Fruit fly (Drosophila melanogaster) whole organism, embryonic: ENCODE measurements around the gene Usp5.
A peak's percentile ranks its signal among the peaks of the same experiment; 100 is the strongest.

Source experiments
- Ada2b ChIP-seq: fragments of 200-800 bp; sonication (Bioruptor generic); IDR thresholded peaks from 2 replicates; pipeline ENCODE4 v1.3.6; 2022; ENCODE audit warnings: missing biosample characterization, missing genetic modification characterization
- Aef1 ChIP-seq: fragments of 200-800 bp; sonication (Bioruptor generic); IDR thresholded peaks from 3 replicates; pipeline ENCODE4 v1.3.6; 2022; ENCODE audit warnings: missing biosample characterization, missing genetic modification characterization
- B-H1 ChIP-seq: fragments of 200-800 bp; sonication (Bioruptor generic); IDR thresholded peaks from 3 replicates; pipeline ENCODE4 v1.3.6; 2022; ENCODE audit warnings: missing biosample characterization, missing genetic modification characterization
- CG10267 ChIP-seq: fragments of 200-800 bp; sonication (Bioruptor generic); optimal IDR thresholded peaks from 2 replicates; lab custom pipeline; 2018; ENCODE audit warnings: missing biosample characterization, mild to moderate bottlenecking, missing genetic modification characterization, moderate library complexity
- CG11247 ChIP-seq: fragments of 200-800 bp; sonication (Bioruptor generic); IDR thresholded peaks from 2 replicates; pipeline ENCODE4 v1.3.6; 2022; ENCODE audit warnings: missing biosample characterization, missing genetic modification characterization
- CG11696 ChIP-seq: fragments of 200-800 bp; sonication (Bioruptor generic); IDR thresholded peaks from 2 replicates; pipeline ENCODE4 v1.3.6; 2022; ENCODE audit warnings: missing biosample characterization, missing genetic modification characterization
- CG12391 ChIP-seq: fragments of 200-800 bp; sonication (Bioruptor generic); optimal IDR thresholded peaks from 3 replicates; lab custom pipeline; 2018; ENCODE audit warnings: missing biosample characterization, mild to moderate bottlenecking, missing genetic modification characterization, moderate library complexity
- CG13296 ChIP-seq: fragments of 200-800 bp; sonication (Bioruptor generic); optimal IDR thresholded peaks from 3 replicates; lab custom pipeline; 2018; ENCODE audit warnings: missing biosample characterization, mild to moderate bottlenecking, missing genetic modification characterization
- CG15269 ChIP-seq: fragments of 200-800 bp; sonication (Bioruptor generic); optimal IDR thresholded peaks from 2 replicates; lab custom pipeline; 2018; ENCODE audit warnings: missing biosample characterization, mild to moderate bottlenecking, missing genetic modification characterization, moderate library complexity
- CG1602 ChIP-seq: fragments of 200-800 bp; sonication (Bioruptor generic); optimal IDR thresholded peaks from 3 replicates; lab custom pipeline; 2016; ENCODE audit warnings: missing biosample characterization, missing genetic modification characterization
- CG1603 ChIP-seq: fragments of 200-800 bp; sonication (Bioruptor generic); optimal IDR thresholded peaks from 2 replicates; lab custom pipeline; 2019; ENCODE audit warnings: missing biosample characterization, mild to moderate bottlenecking, missing genetic modification characterization, moderate library complexity
- CG1832 ChIP-seq: fragments of 200-800 bp; sonication (Bioruptor generic); optimal IDR thresholded peaks from 2 replicates; lab custom pipeline; 2017; ENCODE audit warnings: missing biosample characterization, mild to moderate bottlenecking, missing genetic modification characterization, inconsistent platforms
- CG2199 ChIP-seq: fragments of 200-800 bp; sonication (Bioruptor generic); IDR thresholded peaks from 3 replicates; pipeline ENCODE4 v1.3.6; 2022; ENCODE audit warnings: missing biosample characterization, missing genetic modification characterization
- CG2202 ChIP-seq: fragments of 200-800 bp; sonication (Bioruptor generic); optimal IDR thresholded peaks from 2 replicates; lab custom pipeline; 2018; ENCODE audit warnings: missing biosample characterization, mild to moderate bottlenecking, missing genetic modification characterization
- CG2712 ChIP-seq: fragments of 200-800 bp; optimal IDR thresholded peaks from 3 replicates; lab custom pipeline; 2019; ENCODE audit warnings: missing biosample characterization, mild to moderate bottlenecking, missing genetic modification characterization, moderate library complexity
- CG30403 ChIP-seq: fragments of 200-800 bp; sonication (Bioruptor generic); optimal IDR thresholded peaks from 3 replicates; lab custom pipeline; 2016; ENCODE audit warnings: missing biosample characterization, missing genetic modification characterization
- CG32767 ChIP-seq: fragments of 200-800 bp; sonication (Bioruptor generic); IDR thresholded peaks from 2 replicates; pipeline ENCODE4 v1.3.6; 2022; ENCODE audit warnings: missing biosample characterization, missing genetic modification characterization
- CG5245 ChIP-seq: fragments of 200-800 bp; sonication (Bioruptor generic); optimal IDR thresholded peaks from 3 replicates; lab custom pipeline; 2016; ENCODE audit warnings: missing biosample characterization, missing genetic modification characterization
- CG6854 ChIP-seq: fragments of 200-800 bp; sonication (Bioruptor generic); optimal IDR thresholded peaks from 3 replicates; lab custom pipeline; 2017; ENCODE audit warnings: missing biosample characterization, mild to moderate bottlenecking, missing genetic modification characterization
- CG7357 ChIP-seq: fragments of 200-800 bp; sonication (Bioruptor generic); IDR thresholded peaks from 3 replicates; pipeline ENCODE4 v1.3.6; 2022; ENCODE audit warnings: missing biosample characterization, missing genetic modification characterization
- CG7786 ChIP-seq: fragments of 200-800 bp; sonication (Bioruptor generic); optimal IDR thresholded peaks from 2 replicates; lab custom pipeline; 2016; ENCODE audit warnings: missing biosample characterization, missing genetic modification characterization
- CG8924 ChIP-seq: fragments of 200-800 bp; optimal IDR thresholded peaks from 3 replicates; lab custom pipeline; 2019; ENCODE audit warnings: missing biosample characterization, mild to moderate bottlenecking, missing genetic modification characterization, moderate library complexity
- CG9932 ChIP-seq: fragments of 200-800 bp; sonication (Bioruptor generic); IDR thresholded peaks from 2 replicates; pipeline ENCODE4 v1.3.6; 2022; ENCODE audit warnings: missing biosample characterization, missing genetic modification characterization
- D ChIP-seq, 2 experiments: fragments of 200-800 bp in 1 of 2; fragments of >200 bp in 1 of 2; sonication (Bioruptor generic) in 1 of 2; optimal IDR thresholded peaks; 2 replicates in 1 of 2; 3 replicates in 1 of 2; lab custom pipeline; 2017; ENCODE audit warnings: mild to moderate bottlenecking in 1 of 2, missing biosample characterization in 1 of 2, missing genetic modification characterization in 1 of 2, missing genetic modification reagents in 1 of 2
- Dip3 ChIP-seq: fragments of 200-800 bp; sonication (Bioruptor generic); optimal IDR thresholded peaks from 3 replicates; lab custom pipeline; 2016; ENCODE audit warnings: missing biosample characterization, missing genetic modification characterization
- ERR ChIP-seq: fragments of 200-800 bp; sonication (Bioruptor generic); optimal IDR thresholded peaks from 2 replicates; lab custom pipeline; 2016; ENCODE audit warnings: missing biosample characterization, missing genetic modification characterization
- Ets65A ChIP-seq: fragments of 200-800 bp; sonication (Bioruptor generic); peaks from one replicate; lab custom pipeline; 2016; ENCODE audit warnings: missing biosample characterization, missing genetic modification characterization
- GATAe ChIP-seq: fragments of 200-800 bp; sonication (Bioruptor generic); conservative IDR thresholded peaks from 2 replicates; pipeline ENCODE4 v1.3.6; 2022; ENCODE audit warnings: missing biosample characterization, missing genetic modification characterization
- HHEX ChIP-seq: fragments of 200-800 bp; sonication (Bioruptor generic); optimal IDR thresholded peaks from 3 replicates; lab custom pipeline; 2017; ENCODE audit warnings: missing biosample characterization, mild to moderate bottlenecking, missing genetic modification characterization, missing genetic modification reagents
- HLH4C ChIP-seq: fragments of 200-800 bp; sonication (Bioruptor generic); IDR thresholded peaks from 3 replicates; pipeline ENCODE4 v1.3.6; 2022; ENCODE audit warnings: missing biosample characterization, missing genetic modification characterization; ENCODE audit not compliant: partially characterized antibody
- Hr51 ChIP-seq, 2 experiments: fragments of 200-800 bp; sonication (Bioruptor generic); optimal IDR thresholded peaks; 2 replicates in 1 of 2; 3 replicates in 1 of 2; lab custom pipeline; 2016 to 2018; ENCODE audit warnings: missing biosample characterization in 2 of 2, missing genetic modification characterization in 2 of 2, mild to moderate bottlenecking in 1 of 2, moderate library complexity in 1 of 2
- Lim3 ChIP-seq: fragments of 200-800 bp; sonication (Bioruptor generic); IDR thresholded peaks from 2 replicates; pipeline ENCODE4 v1.3.6; 2022; ENCODE audit warnings: missing biosample characterization, missing genetic modification characterization
- MESR4 ChIP-seq: fragments of 200-800 bp; sonication (Bioruptor generic); optimal IDR thresholded peaks from 2 replicates; lab custom pipeline; 2018; ENCODE audit warnings: missing biosample characterization, mild to moderate bottlenecking, missing genetic modification characterization, moderate library complexity
- NFAT ChIP-seq: fragments of 200-800 bp; sonication (Bioruptor generic); IDR thresholded peaks from 2 replicates; pipeline ENCODE4 v1.3.6; 2022; ENCODE audit warnings: missing biosample characterization, missing genetic modification characterization
- Taf1 ChIP-seq: fragments of 200-800 bp; sonication (Bioruptor generic); IDR thresholded peaks from 2 replicates; pipeline ENCODE4 v1.3.6; 2022; ENCODE audit warnings: missing biosample characterization, missing genetic modification characterization
- cad ChIP-seq: fragments of >200 bp; optimal IDR thresholded peaks from 2 replicates; lab custom pipeline; 2017; ENCODE audit warnings: missing biosample characterization, missing genetic modification characterization
- cas ChIP-seq: fragments of 200-800 bp; sonication (Bioruptor generic); IDR thresholded peaks from 2 replicates; pipeline ENCODE4 v1.3.6; 2022; ENCODE audit warnings: missing biosample characterization, missing genetic modification characterization
- croc ChIP-seq: fragments of 200-800 bp; sonication (Bioruptor generic); conservative IDR thresholded peaks from 3 replicates; pipeline ENCODE4 v1.3.6; 2022; ENCODE audit warnings: missing biosample characterization, missing genetic modification characterization
- grn ChIP-seq: fragments of 200-800 bp; sonication (Bioruptor generic); optimal IDR thresholded peaks from 3 replicates; lab custom pipeline; 2017; ENCODE audit warnings: missing biosample characterization, missing genetic modification characterization
- ind ChIP-seq: fragments of 200-800 bp; sonication (Bioruptor generic); optimal IDR thresholded peaks from 3 replicates; lab custom pipeline; 2016; ENCODE audit warnings: missing biosample characterization, missing genetic modification characterization
- mirr ChIP-seq: fragments of 200-800 bp; sonication (Bioruptor generic); optimal IDR thresholded peaks from 3 replicates; lab custom pipeline; 2018; ENCODE audit warnings: missing biosample characterization, mild to moderate bottlenecking, missing genetic modification characterization
- otp ChIP-seq: fragments of 200-800 bp; sonication (Bioruptor generic); IDR thresholded peaks from 3 replicates; pipeline ENCODE4, ENCODE4 v1.3.6; 2022; ENCODE audit warnings: missing biosample characterization, missing genetic modification characterization
- salm ChIP-seq: fragments of 200-800 bp; sonication (Bioruptor generic); optimal IDR thresholded peaks from 2 replicates; lab custom pipeline; 2018; ENCODE audit warnings: missing biosample characterization, mild to moderate bottlenecking, missing genetic modification characterization
- sima ChIP-seq: fragments of 200-800 bp; sonication (Bioruptor generic); optimal IDR thresholded peaks from 2 replicates; lab custom pipeline; 2016; ENCODE audit warnings: missing biosample characterization, missing genetic modification characterization
- sisA ChIP-seq: fragments of 200-800 bp; sonication (Bioruptor generic); IDR thresholded peaks from 2 replicates; pipeline ENCODE4 v1.3.6; 2022; ENCODE audit warnings: missing biosample characterization, missing genetic modification characterization
- sr ChIP-seq: fragments of 200-800 bp; sonication (Bioruptor generic); IDR thresholded peaks from 3 replicates; pipeline ENCODE4 v1.3.6; 2022; ENCODE audit warnings: missing biosample characterization, missing genetic modification characterization
- tap ChIP-seq: fragments of 200-800 bp; optimal IDR thresholded peaks from 3 replicates; lab custom pipeline; 2019; ENCODE audit warnings: missing biosample characterization, mild to moderate bottlenecking, missing genetic modification characterization, moderate library complexity
- tup ChIP-seq: fragments of 200-800 bp; sonication (Bioruptor generic); optimal IDR thresholded peaks from 2 replicates; lab custom pipeline; 2016; ENCODE audit warnings: missing biosample characterization, mild to moderate bottlenecking, missing genetic modification characterization, moderate library complexity
- vfl ChIP-seq: fragments of 200-800 bp; sonication (Bioruptor generic); optimal IDR thresholded peaks from 2 replicates; lab custom pipeline; 2016; ENCODE audit warnings: missing biosample characterization, missing genetic modification characterization
- zen ChIP-seq: fragments of 200-800 bp; sonication (Bioruptor generic); optimal IDR thresholded peaks from 3 replicates; lab custom pipeline; 2018; ENCODE audit warnings: missing biosample characterization, mild to moderate bottlenecking, missing genetic modification characterization, moderate library complexity

Usp5 gene

DNA sequence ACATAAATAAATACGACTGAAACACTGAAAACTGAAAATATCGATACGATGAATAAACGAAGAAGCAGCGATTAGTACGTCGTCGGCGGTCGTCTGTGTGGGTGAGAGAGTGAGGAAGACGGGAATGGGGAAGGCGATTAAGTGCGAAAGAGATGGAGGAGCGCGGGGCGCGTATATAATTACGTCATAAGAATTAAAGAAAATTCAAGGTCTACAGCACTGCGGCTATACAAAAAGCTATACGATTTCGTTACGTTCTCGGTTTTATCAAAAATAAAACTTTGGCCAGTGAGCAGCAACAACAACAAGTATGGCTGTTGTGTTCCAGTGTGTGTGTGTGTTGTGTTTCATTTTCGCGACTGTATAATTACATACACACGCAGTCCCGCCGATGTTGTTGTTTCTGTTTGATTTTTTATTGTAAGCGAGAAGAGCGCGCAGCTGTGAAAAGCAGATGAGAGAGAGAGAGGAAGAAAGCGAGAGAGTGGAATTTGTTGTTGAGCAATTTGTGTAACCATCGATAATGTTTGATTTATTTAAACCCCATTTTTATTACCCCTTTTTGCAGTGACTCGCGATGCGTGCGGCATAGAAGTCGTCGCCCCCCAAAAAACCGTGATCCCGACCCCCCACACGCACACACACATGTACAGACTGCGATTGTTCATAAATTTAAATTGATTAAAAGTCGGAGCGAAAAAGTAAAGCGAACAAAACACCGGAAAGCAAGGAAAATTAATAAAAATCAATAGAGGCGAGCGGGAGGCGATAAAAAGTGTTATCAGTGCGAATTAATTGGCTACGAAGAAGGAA, 1.1 kb upstream of the Usp5 start (continued):
- no peak for TF ChIP-seq CG15269
- no peak for TF ChIP-seq CG7357 (GFP tag; lab: Robert Waterston, UW)
- TF ChIP-seq ERR (GFP tag; lab: Kevin White, UChicago): no peak
- TF ChIP-seq mirr (GFP tag; lab: Kevin White, UChicago): peak; percentile 65
- no peak for TF ChIP-seq Ets65A (GFP tag; lab: Kevin White, UChicago)
- TF ChIP-seq CG11247 (GFP tag; lab: Robert Waterston, UW): no peak
- no peak for TF ChIP-seq CG1603 (tag; lab: Kevin White, UChicago)
- TF ChIP-seq CG6854 (GFP tag; lab: Kevin White, UChicago): peak; percentile 45
- TF ChIP-seq sr: peak; percentile 86
- no peak for TF ChIP-seq vfl (GFP tag; lab: Kevin White, UChicago)
- TF ChIP-seq sima (GFP tag; lab: Kevin White, UChicago): no peak
- TF ChIP-seq CG1602: no peak
- TF ChIP-seq CG30403 (GFP tag; lab: Kevin White, UChicago): no peak
- TF ChIP-seq CG7786 (GFP tag; lab: Kevin White, UChicago): no peak
- no peak for TF ChIP-seq CG5245 (GFP tag; lab: Kevin White, UChicago)
- TF ChIP-seq CG32767 (GFP tag; lab: Robert Waterston, UW): no peak
- peak; percentile 74; the same call in 2 of the 3 replicates for TF ChIP-seq CG2199 (GFP tag; lab: Robert Waterston, UW)
- no peak for TF ChIP-seq sisA
- TF ChIP-seq B-H1: no peak
- peak; percentile 28 for TF ChIP-seq zen (tag; lab: Kevin White, UChicago)
- TF ChIP-seq ind: no peak
- no peak for TF ChIP-seq tap (tag; lab: Kevin White, UChicago)
- no peak for TF ChIP-seq NFAT (GFP tag; lab: Robert Waterston, UW)
- no peak for TF ChIP-seq CG12391
- TF ChIP-seq Dip3 (GFP tag; lab: Kevin White, UChicago): no peak
- no peak for TF ChIP-seq Hr51 (GFP tag; optimal IDR thresholded peaks at IDR 0.05; lab: Kevin White, UChicago)
- TF ChIP-seq CG2712: no peak
- TF ChIP-seq CG10267 (tag; lab: Kevin White, UChicago): no peak
- TF ChIP-seq CG8924 (tag; lab: Kevin White, UChicago): peak; percentile 16
- TF ChIP-seq cad: no peak
- TF ChIP-seq Lim3 (GFP tag; lab: Robert Waterston, UW): no peak
- TF ChIP-seq CG1832 (GFP tag; lab: Kevin White, UChicago): peak; percentile 82
- no peak for TF ChIP-seq D (optimal IDR thresholded peaks at IDR 0.05; lab: Kevin White, UChicago)
- TF ChIP-seq D (GFP tag; optimal IDR thresholded peaks at IDR 0.05; lab: Kevin White, UChicago): no peak
- peak; percentile 13; the same call in 1 of the 2 replicates for TF ChIP-seq CG9932 (GFP tag; lab: Robert Waterston, UW)
- no peak for TF ChIP-seq tup (GFP tag; lab: Kevin White, UChicago)
- TF ChIP-seq HHEX: peak; percentile 16
- no peak for TF ChIP-seq salm (tag; lab: Kevin White, UChicago)
- no peak for TF ChIP-seq cas (GFP tag; lab: Robert Waterston, UW)
- TF ChIP-seq Ada2b (GFP tag; lab: Robert Waterston, UW): no peak
- TF ChIP-seq otp (GFP tag; lab: Robert Waterston, UW): no peak
- 0 out of 3 replicates have a peak, but pooled peaks have one; percentile 37 for TF ChIP-seq Aef1 (GFP tag; lab: Robert Waterston, UW)
- no peak for TF ChIP-seq HLH4C (GFP tag; lab: Robert Waterston, UW)
- TF ChIP-seq GATAe (GFP tag; lab: Robert Waterston, UW): peak; percentile 33; the same call in 1 of the 2 replicates
- TF ChIP-seq CG2202 (tag; lab: Kevin White, UChicago): no peak
- TF ChIP-seq CG11696 (GFP tag; lab: Robert Waterston, UW): no peak
- TF ChIP-seq grn (GFP tag; lab: Kevin White, UChicago): no peak
- no peak for TF ChIP-seq croc (GFP tag; lab: Robert Waterston, UW)
- TF ChIP-seq CG13296 (GFP tag; lab: Kevin White, UChicago): peak; percentile 51
- no peak for TF ChIP-seq MESR4 (GFP tag; lab: Kevin White, UChicago)
- TF ChIP-seq Taf1 (GFP tag; lab: Robert Waterston, UW): no peak
